Worm (Caenorhabditis elegans) whole organism, early embryonic: ENCODE data around the gene F38B7.2.

Experiments
- B0310.2 ChIP-seq: sonication (generic microtip); optimal IDR thresholded peaks from 2 replicates; lab custom pipeline; 2016; ENCODE audit warnings: mild to moderate bottlenecking, missing genetic modification characterization, missing compliant biosample characterization
- F13C5.2 ChIP-seq: sonication (generic microtip); optimal IDR thresholded peaks from 2 replicates; lab custom pipeline; 2017; ENCODE audit warnings: mild to moderate bottlenecking, missing genetic modification characterization, inconsistent platforms, missing compliant biosample characterization
- aly-1 ChIP-seq: sonication (generic microtip); optimal IDR thresholded peaks from 2 replicates; lab custom pipeline; 2016; ENCODE audit warnings: missing genetic modification characterization, missing compliant biosample characterization
- ama-1 ChIP-seq: fragments of 150-350 bp; optimal IDR thresholded peaks from 2 replicates; lab custom pipeline; 2014
- ceh-13 ChIP-seq: fragments of 200-800 bp; sonication (Bioruptor generic); optimal IDR thresholded peaks from 2 replicates; lab custom pipeline; 2018; ENCODE audit warnings: mild to moderate bottlenecking, missing genetic modification characterization, missing compliant biosample characterization
- ceh-36 ChIP-seq: sonication (generic microtip); optimal IDR thresholded peaks from 2 replicates; lab custom pipeline; 2016; ENCODE audit warnings: missing genetic modification characterization, inconsistent platforms, missing compliant biosample characterization
- flt-1 ChIP-seq: fragments of 200-800 bp; sonication (Bioruptor generic); IDR thresholded peaks from 2 replicates; pipeline ENCODE4 v1.3.6; 2022; ENCODE audit warnings: missing genetic modification characterization, missing compliant biosample characterization
- hmg-4 ChIP-seq: fragments of 200-800 bp; sonication (Bioruptor generic); optimal IDR thresholded peaks from 2 replicates; lab custom pipeline; 2018; ENCODE audit warnings: mild to moderate bottlenecking, missing genetic modification characterization, missing compliant biosample characterization
- hnd-1 ChIP-seq: sonication (generic microtip); optimal IDR thresholded peaks from 2 replicates; lab custom pipeline; 2016; ENCODE audit warnings: missing genetic modification characterization, missing compliant biosample characterization
- pes-1 ChIP-seq: fragments of 200-800 bp; sonication (Bioruptor generic); IDR thresholded peaks from 2 replicates; pipeline ENCODE4 v1.3.6; 2022; ENCODE audit warnings: missing genetic modification reagents, missing genetic modification characterization, missing compliant biosample characterization
- scrt-1 ChIP-seq: fragments of 200-800 bp; sonication (Bioruptor generic); IDR thresholded peaks from 2 replicates; pipeline ENCODE4 v1.3.6; 2022; ENCODE audit warnings: missing genetic modification characterization, missing compliant biosample characterization
- sea-1 ChIP-seq: fragments of 200-800 bp; sonication (Bioruptor generic); conservative IDR thresholded peaks from 2 replicates; pipeline ENCODE4 v1.3.6; 2022; ENCODE audit warnings: missing genetic modification characterization, missing compliant biosample characterization
- tbx-11 ChIP-seq: fragments of 200-800 bp; sonication (Bioruptor generic); IDR thresholded peaks from 2 replicates; pipeline ENCODE4 v1.3.6; 2022; ENCODE audit warnings: missing genetic modification characterization, missing compliant biosample characterization
- tbx-37 ChIP-seq: fragments of 200-800 bp; sonication (Bioruptor generic); conservative IDR thresholded peaks from 2 replicates; pipeline ENCODE4 v1.3.6; 2022; ENCODE audit warnings: missing genetic modification reagents, missing genetic modification characterization, missing compliant biosample characterization
- tra-4 ChIP-seq: sonication (generic microtip); optimal IDR thresholded peaks from 2 replicates; lab custom pipeline; 2017; ENCODE audit warnings: missing genetic modification characterization, missing compliant biosample characterization

Gene F38B7.2

DNA sequence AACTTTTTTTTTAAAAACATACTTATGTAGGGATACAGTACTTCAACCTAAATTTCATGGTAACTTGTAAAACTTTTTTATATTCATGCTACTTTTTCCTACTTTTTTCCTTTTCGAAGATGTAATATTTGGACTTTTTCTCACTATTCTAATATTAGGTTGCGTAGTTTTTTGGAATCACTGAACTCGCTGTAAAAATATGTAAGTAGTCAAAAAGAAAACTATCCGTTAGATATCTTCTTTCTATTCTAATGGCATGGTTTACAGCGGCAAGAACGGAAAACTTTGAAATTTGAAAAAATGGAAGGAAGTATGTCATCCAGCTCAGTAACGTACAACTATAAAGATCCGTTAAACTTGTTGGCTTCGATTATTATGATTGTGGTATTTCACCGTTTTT, 45.7 kb downstream of the F38B7.2 start, which contains the start of gene srx-82:
srx-82 (plus strand) TSS at position 301 of the 400 bp plus-strand sequence.
- TF ChIP-seq ceh-13 (GFP tag; lab: Kevin White, UChicago) (no peak), pes-1 (GFP tag; lab: Robert Waterston, UW) (no peak), F13C5.2 (tag; lab: Kevin White, UChicago) (no peak), hnd-1 (tag; lab: Kevin White, UChicago) (no peak), tbx-11 (GFP tag; lab: Robert Waterston, UW) (no peak), tra-4 (tag; lab: Kevin White, UChicago) (no peak), ceh-36 (tag; lab: Kevin White, UChicago) (no peak), aly-1 (tag; lab: Kevin White, UChicago) (no peak)

DNA sequence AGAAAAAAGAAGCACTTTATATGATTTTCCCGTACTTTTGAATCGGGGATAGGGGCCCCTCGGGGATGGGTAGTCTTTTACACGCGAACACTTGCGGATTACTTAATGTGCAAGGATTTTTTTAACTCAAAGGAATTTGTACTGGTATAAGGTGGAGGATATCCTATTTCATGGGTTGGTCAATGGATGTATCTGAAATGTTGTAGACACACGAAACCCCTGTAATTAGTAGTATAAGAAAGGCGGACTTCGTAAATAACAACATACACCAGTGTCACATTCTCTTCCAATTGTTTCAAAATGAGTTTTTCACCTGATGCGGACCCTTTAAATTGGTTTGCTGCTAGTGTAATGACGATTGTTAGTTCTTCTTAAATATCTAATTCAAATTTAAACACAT, 49.7 kb downstream of the F38B7.2 start, which contains the start of gene srx-80:
srx-80 (plus strand) TSS at position 301 of the 400 bp plus-strand sequence.
- TF ChIP-seq sea-1 (GFP tag; lab: Robert Waterston, UW), result no peak
- TF ChIP-seq flt-1 (GFP tag; lab: Robert Waterston, UW), result no peak
- no peak for TF ChIP-seq aly-1 (tag; lab: Kevin White, UChicago)
- TF ChIP-seq tra-4 (tag; lab: Kevin White, UChicago), result no peak
- no peak for TF ChIP-seq pes-1 (GFP tag; lab: Robert Waterston, UW)
- TF ChIP-seq hmg-4 (GFP tag; lab: Kevin White, UChicago), result no peak
- TF ChIP-seq hnd-1 (tag; lab: Kevin White, UChicago), result no peak

DNA sequence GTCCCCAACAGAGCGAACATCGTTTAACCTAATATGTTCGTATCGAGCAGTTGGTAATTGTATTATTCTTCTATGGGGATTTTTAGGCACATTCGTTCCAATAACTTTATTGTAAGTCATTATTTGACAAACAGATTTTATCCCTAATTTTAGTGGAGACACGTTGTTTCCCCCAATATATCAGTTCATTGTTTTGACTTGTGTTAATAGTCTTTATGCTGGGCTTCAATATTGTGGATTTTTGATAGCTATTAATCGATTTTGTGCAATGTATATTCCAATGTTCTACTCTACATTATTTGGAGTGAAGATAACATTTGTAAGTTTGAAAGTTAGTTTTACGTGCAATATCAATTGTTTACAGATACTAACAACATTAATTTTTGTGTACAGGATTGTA, 50.1 kb downstream of the F38B7.2 start:
- TF ChIP-seq flt-1 (GFP tag; lab: Robert Waterston, UW) (no peak), pes-1 (GFP tag; lab: Robert Waterston, UW) (no peak), tbx-37 (GFP tag; lab: Robert Waterston, UW) (no peak), B0310.2 (no peak), hnd-1 (tag; lab: Kevin White, UChicago) (no peak), tbx-11 (GFP tag; lab: Robert Waterston, UW) (no peak), hmg-4 (GFP tag; lab: Kevin White, UChicago) (no peak), scrt-1 (GFP tag; lab: Robert Waterston, UW) (no peak), ama-1 (lab: Kevin White, UChicago) (no peak), F13C5.2 (tag; lab: Kevin White, UChicago) (no peak)
